Fruit fly (Drosophila melanogaster): ENCODE results near the gene Ir85a.
A peak's percentile ranks its signal among the peaks of the same experiment; 100 is the strongest.

Ir85a gene

DNA sequence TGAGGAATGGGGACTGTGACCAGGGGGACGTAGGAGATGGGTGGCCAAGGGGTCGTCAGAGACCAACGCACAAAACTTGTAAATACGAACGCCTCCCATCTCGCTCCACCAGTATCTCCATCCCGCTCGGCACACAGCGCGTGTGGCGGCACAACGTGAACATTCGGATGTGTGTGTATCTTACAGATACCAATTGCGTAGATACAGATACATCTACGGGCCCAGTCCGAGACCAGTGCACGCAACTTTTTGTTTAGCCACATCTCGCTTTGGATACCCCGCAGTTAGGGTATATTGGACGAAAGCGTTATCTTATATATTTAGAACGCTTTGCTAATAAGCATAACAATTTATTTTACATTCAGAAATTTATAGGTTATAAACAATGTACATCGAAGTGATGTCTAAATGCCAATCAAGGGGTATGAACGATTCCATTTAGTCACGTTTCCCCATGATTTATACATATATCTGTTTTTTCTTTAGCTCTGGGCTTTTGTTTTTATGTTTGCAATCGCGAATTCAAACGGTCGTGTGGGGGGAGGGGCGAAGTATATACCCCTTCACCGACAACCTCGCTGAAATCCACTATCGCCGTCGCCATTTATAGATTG lies 16.9 kb downstream of the Ir85a start (continued):
- TF ChIP-seq vvl (GFP tag; IDR thresholded peaks at IDR 0.05) (peak; percentile 99), Dbx (GFP tag; IDR thresholded peaks at IDR 0.05) (peak; percentile 100), knrl (GFP tag; IDR thresholded peaks at IDR 0.05; ENCODE audit: partially characterized antibody) (no peak), pfk (GFP tag; optimal IDR thresholded peaks at IDR 0.05) (peak; percentile 45), sisA (GFP tag; IDR thresholded peaks at IDR 0.05) (peak; percentile 99), cas (GFP tag; IDR thresholded peaks at IDR 0.05) (peak; percentile 97), CG14050 (GFP tag; IDR thresholded peaks at IDR 0.05) (peak; percentile 99), CG6765 (GFP tag; optimal IDR thresholded peaks at IDR 0.05) (peak; percentile 98), cg (GFP tag; optimal IDR thresholded peaks at IDR 0.05) (peak; percentile 84), Hsf (GFP tag; optimal IDR thresholded peaks at IDR 0.05) (peak; percentile 99), CG18599 (GFP tag; optimal IDR thresholded peaks at IDR 0.05) (peak; percentile 99), Hr39 (optimal IDR thresholded peaks at IDR 0.05) (no peak), CG4617 (GFP tag; optimal IDR thresholded peaks at IDR 0.05; ENCODE audit: borderline replicate concordance) (peak; percentile 99), zfh1 (GFP tag; IDR thresholded peaks at IDR 0.05) (peak; percentile 99), CG33557 (GFP tag; optimal IDR thresholded peaks at IDR 0.05) (peak; percentile 92), CG1603 (tag; optimal IDR thresholded peaks at IDR 0.05) (peak; percentile 98), Rx (GFP tag; IDR thresholded peaks at IDR 0.05) (peak; percentile 98), Adf1 (GFP tag; IDR thresholded peaks at IDR 0.05) (peak; percentile 91), Elba2 (GFP tag; optimal IDR thresholded peaks at IDR 0.05) (peak; percentile 81), CG12942 (GFP tag; optimal IDR thresholded peaks at IDR 0.05) (peak; percentile 98), Sox102F (GFP tag; optimal IDR thresholded peaks at IDR 0.05) (peak; percentile 99), CG4707 (GFP tag; optimal IDR thresholded peaks at IDR 0.05) (peak; percentile 94), vfl (GFP tag; optimal IDR thresholded peaks at IDR 0.05) (peak; percentile 98), exex (tag; optimal IDR thresholded peaks at IDR 0.05) (peak; percentile 94), CG16863 (GFP tag; optimal IDR thresholded peaks at IDR 0.05) (peak; percentile 99), grn (GFP tag; optimal IDR thresholded peaks at IDR 0.05) (peak; percentile 86), CG12744 (GFP tag; optimal IDR thresholded peaks at IDR 0.05) (peak; percentile 99), CG18764 (GFP tag; optimal IDR thresholded peaks at IDR 0.05) (peak; percentile 97), Fer2 (tag; optimal IDR thresholded peaks at IDR 0.05) (peak; percentile 98), Gsc (GFP tag; IDR thresholded peaks at IDR 0.05) (no peak), crp (GFP tag; optimal IDR thresholded peaks at IDR 0.05) (peak; percentile 38 to 74), CG4424 (GFP tag; optimal IDR thresholded peaks at IDR 0.05) (peak; percentile 99), tap (tag; optimal IDR thresholded peaks at IDR 0.05) (peak; percentile 99), otp (GFP tag; IDR thresholded peaks at IDR 0.05) (peak; percentile 99), cad (GFP tag; optimal IDR thresholded peaks at IDR 0.05) (no peak), abd-A (tag; optimal IDR thresholded peaks at IDR 0.05) (peak; percentile 97), CG11560 (tag; IDR thresholded peaks at IDR 0.05) (peak; percentile 93), Oli (tag; optimal IDR thresholded peaks at IDR 0.05) (peak; percentile 99), zf30C (GFP tag; optimal IDR thresholded peaks at IDR 0.05) (peak; percentile 3), GATAe (GFP tag; conservative IDR thresholded peaks at IDR 0.05) (peak; percentile 97), luna (GFP tag; optimal IDR thresholded peaks at IDR 0.05) (peak; percentile 98), Stat92E (GFP tag; optimal IDR thresholded peaks at IDR 0.05) (peak in 1 of 3 experiments; percentile 92), CG9932 (GFP tag; IDR thresholded peaks at IDR 0.05) (peak; percentile 99), CG10979 (tag; optimal IDR thresholded peaks at IDR 0.05) (peak; percentile 98), jigr1 (GFP tag; IDR thresholded peaks at IDR 0.05) (peak; percentile 97), HHEX (GFP tag; optimal IDR thresholded peaks at IDR 0.05) (peak; percentile 99), CG3281 (GFP tag; optimal IDR thresholded peaks at IDR 0.05) (peak; percentile 99), CG7928 (GFP tag; optimal IDR thresholded peaks at IDR 0.05) (peak; percentile 86), CG10654 (GFP tag; optimal IDR thresholded peaks at IDR 0.05) (peak; percentile 98), Poxn (GFP tag; IDR thresholded peaks at IDR 0.05) (peak; percentile 98)

All from whole organism, embryonic.